Fruit fly (Drosophila melanogaster) whole organism, embryonic: ENCODE measurements around the gene Rpn1.

Source experiments
- ATbp ChIP-seq: fragments of 200-800 bp; sonication (Bioruptor generic); optimal IDR thresholded peaks from 2 replicates; lab custom pipeline; 2017; ENCODE audit warnings: missing biosample characterization, mild to moderate bottlenecking, missing genetic modification characterization, missing genetic modification reagents
- Adf1 ChIP-seq: fragments of 200-800 bp; sonication (Bioruptor generic); IDR thresholded peaks from 2 replicates; pipeline ENCODE4 v1.3.6; 2022; ENCODE audit warnings: missing biosample characterization, missing genetic modification characterization
- BtbVII ChIP-seq: fragments of 200-800 bp; sonication (Bioruptor generic); optimal IDR thresholded peaks from 3 replicates; lab custom pipeline; 2017; ENCODE audit warnings: missing biosample characterization, mild to moderate bottlenecking, missing genetic modification characterization
- Bteb2 ChIP-seq: fragments of 200-800 bp; sonication (Bioruptor generic); optimal IDR thresholded peaks from 2 replicates; lab custom pipeline; 2016; ENCODE audit warnings: missing biosample characterization, missing genetic modification characterization
- C15 ChIP-seq: fragments of 200-800 bp; sonication (Bioruptor generic); IDR thresholded peaks from 3 replicates; pipeline ENCODE4 v1.3.6; 2022; ENCODE audit warnings: missing biosample characterization, missing genetic modification characterization
- CG10321 ChIP-seq: fragments of 200-800 bp; sonication (Bioruptor generic); IDR thresholded peaks from 2 replicates; pipeline ENCODE4 v1.3.6; 2022; ENCODE audit warnings: missing biosample characterization, missing genetic modification characterization
- CG11093 ChIP-seq: fragments of 200-800 bp; sonication (Bioruptor generic); IDR thresholded peaks from 3 replicates; pipeline ENCODE4 v1.3.6; 2022; ENCODE audit warnings: missing biosample characterization, missing genetic modification characterization
- CG11456 ChIP-seq: fragments of 200-800 bp; sonication (Bioruptor generic); IDR thresholded peaks from 3 replicates; pipeline ENCODE4 v1.3.6; 2022; ENCODE audit warnings: missing biosample characterization, missing genetic modification characterization
- CG12155 ChIP-seq: fragments of 200-800 bp; sonication (Bioruptor generic); optimal IDR thresholded peaks from 3 replicates; lab custom pipeline; 2016; ENCODE audit warnings: missing biosample characterization, missing genetic modification characterization
- CG12744 ChIP-seq: fragments of 200-800 bp; sonication (Bioruptor generic); optimal IDR thresholded peaks from 2 replicates; lab custom pipeline; 2016; ENCODE audit warnings: missing biosample characterization, missing genetic modification characterization
- CG12769 ChIP-seq: fragments of 200-800 bp; sonication (Bioruptor generic); optimal IDR thresholded peaks from 2 replicates; lab custom pipeline; 2019; ENCODE audit warnings: missing biosample characterization, mild to moderate bottlenecking, missing genetic modification characterization, moderate library complexity
- CG14441 ChIP-seq: fragments of 200-800 bp; sonication (Bioruptor generic); IDR thresholded peaks from 2 replicates; pipeline ENCODE4 v1.3.6; 2022; ENCODE audit warnings: missing biosample characterization, missing genetic modification characterization
- CG14965 ChIP-seq: fragments of 200-800 bp; sonication (Bioruptor generic); optimal IDR thresholded peaks from 2 replicates; lab custom pipeline; 2016; ENCODE audit warnings: missing biosample characterization, missing genetic modification characterization, borderline replicate concordance
- CG1647 ChIP-seq: fragments of 200-800 bp; sonication (Bioruptor generic); optimal IDR thresholded peaks from 3 replicates; lab custom pipeline; 2016; ENCODE audit warnings: missing biosample characterization, missing genetic modification characterization
- CG17802 ChIP-seq: fragments of 200-800 bp; sonication (Bioruptor generic); optimal IDR thresholded peaks from 2 replicates; lab custom pipeline; 2018; ENCODE audit warnings: missing biosample characterization, mild to moderate bottlenecking, missing genetic modification characterization, moderate library complexity
- CG33557 ChIP-seq: fragments of 200-800 bp; sonication (Bioruptor generic); optimal IDR thresholded peaks from 2 replicates; lab custom pipeline; 2019; ENCODE audit warnings: missing biosample characterization, mild to moderate bottlenecking, missing genetic modification characterization, moderate library complexity
- CG6854 ChIP-seq: fragments of 200-800 bp; sonication (Bioruptor generic); optimal IDR thresholded peaks from 3 replicates; lab custom pipeline; 2017; ENCODE audit warnings: missing biosample characterization, mild to moderate bottlenecking, missing genetic modification characterization
- D19B ChIP-seq: fragments of 200-800 bp; sonication (Bioruptor generic); optimal IDR thresholded peaks from 2 replicates; lab custom pipeline; 2017; ENCODE audit warnings: missing biosample characterization, mild to moderate bottlenecking, missing genetic modification characterization
- Dbx ChIP-seq: fragments of 200-800 bp; sonication (Bioruptor generic); IDR thresholded peaks from 3 replicates; pipeline ENCODE4 v1.3.6; 2022; ENCODE audit warnings: missing biosample characterization, missing genetic modification characterization
- Drgx ChIP-seq: fragments of 200-800 bp; sonication (Bioruptor generic); IDR thresholded peaks from 2 replicates; pipeline ENCODE4 v1.3.6; 2022; ENCODE audit warnings: missing biosample characterization, missing genetic modification characterization
- ERR ChIP-seq: fragments of 200-800 bp; sonication (Bioruptor generic); optimal IDR thresholded peaks from 2 replicates; lab custom pipeline; 2016; ENCODE audit warnings: missing biosample characterization, missing genetic modification characterization
- HHEX ChIP-seq: fragments of 200-800 bp; sonication (Bioruptor generic); optimal IDR thresholded peaks from 3 replicates; lab custom pipeline; 2017; ENCODE audit warnings: missing biosample characterization, mild to moderate bottlenecking, missing genetic modification characterization, missing genetic modification reagents
- Hr39 ChIP-seq: fragments of >200 bp; optimal IDR thresholded peaks from 2 replicates; lab custom pipeline; 2017
- Nf-YC ChIP-seq: fragments of 200-800 bp; optimal IDR thresholded peaks from 3 replicates; lab custom pipeline; 2019; ENCODE audit warnings: missing biosample characterization, mild to moderate bottlenecking, missing genetic modification characterization, moderate library complexity
- NfI ChIP-seq: fragments of 200-800 bp; sonication (Bioruptor generic); optimal IDR thresholded peaks from 3 replicates; lab custom pipeline; 2018; ENCODE audit warnings: missing biosample characterization, mild to moderate bottlenecking, missing genetic modification characterization, moderate library complexity
- Opbp ChIP-seq: fragments of 200-800 bp; sonication (Bioruptor generic); IDR thresholded peaks from 3 replicates; pipeline ENCODE4 v1.3.6; 2022; ENCODE audit warnings: missing biosample characterization, missing genetic modification characterization; ENCODE audit not compliant: partially characterized antibody
- Poxn ChIP-seq: fragments of 200-800 bp; sonication (Bioruptor generic); IDR thresholded peaks from 2 replicates; pipeline ENCODE4 v1.3.6; 2022; ENCODE audit warnings: missing biosample characterization, missing genetic modification characterization
- Trl ChIP-seq, 3 experiments: fragments of >200 bp in 2 of 3; fragments of 200-800 bp in 1 of 3; sonication (Bioruptor generic) in 1 of 3; optimal IDR thresholded peaks; 2 replicates in 1 of 3; 3 replicates in 2 of 3; lab custom pipeline; 2016 to 2017; ENCODE audit warnings: missing biosample characterization in 1 of 3, missing genetic modification characterization in 1 of 3
- ab ChIP-seq: fragments of 200-800 bp; sonication (Bioruptor generic); optimal IDR thresholded peaks from 2 replicates; lab custom pipeline; 2016; ENCODE audit warnings: missing biosample characterization, missing genetic modification characterization
- ase ChIP-seq: fragments of 200-800 bp; sonication (Bioruptor generic); IDR thresholded peaks from 3 replicates; pipeline ENCODE4 v1.3.6; 2022; ENCODE audit warnings: missing biosample characterization, missing genetic modification characterization
- bcd ChIP-seq: fragments of 200-800 bp; sonication (Bioruptor generic); optimal IDR thresholded peaks from 2 replicates; lab custom pipeline; 2017; ENCODE audit warnings: missing biosample characterization, mild to moderate bottlenecking, missing genetic modification characterization
- dpn ChIP-seq, 2 experiments: fragments of 200-800 bp; sonication (Bioruptor generic); optimal IDR thresholded peaks; 3 replicates each; lab custom pipeline; 2016; ENCODE audit warnings: missing biosample characterization in 2 of 2, missing genetic modification characterization in 2 of 2
- en ChIP-seq: fragments of 200-800 bp; sonication (Bioruptor generic); optimal IDR thresholded peaks from 2 replicates; lab custom pipeline; 2016; ENCODE audit warnings: missing biosample characterization, missing genetic modification characterization
- eyg ChIP-seq: fragments of 200-800 bp; sonication (Bioruptor generic); optimal IDR thresholded peaks from 3 replicates; lab custom pipeline; 2016; ENCODE audit warnings: missing biosample characterization, missing genetic modification characterization
- fu2 ChIP-seq: fragments of 200-800 bp; sonication (Bioruptor generic); optimal IDR thresholded peaks from 2 replicates; lab custom pipeline; 2016; ENCODE audit warnings: missing biosample characterization, missing genetic modification characterization
- gcm2 ChIP-seq: fragments of 200-800 bp; sonication (Bioruptor generic); optimal IDR thresholded peaks from 2 replicates; lab custom pipeline; 2016; ENCODE audit warnings: missing biosample characterization, missing genetic modification characterization
- ham ChIP-seq: fragments of 200-800 bp; sonication (Bioruptor generic); IDR thresholded peaks from 2 replicates; pipeline ENCODE4 v1.3.6; 2022; ENCODE audit warnings: missing biosample characterization, missing genetic modification characterization
- hkb ChIP-seq, 2 experiments: fragments of 200-800 bp in 1 of 2; fragments of >200 bp in 1 of 2; sonication (Bioruptor generic) in 1 of 2; IDR thresholded peaks in 1 of 2; optimal IDR thresholded peaks in 1 of 2; 2 replicates each; pipeline versions ENCODE4 v1.3.6 to Lab custom; 2017 to 2022; ENCODE audit warnings: missing biosample characterization in 1 of 2, missing genetic modification characterization in 1 of 2
- kah ChIP-seq: fragments of 200-800 bp; sonication (Bioruptor generic); optimal IDR thresholded peaks from 2 replicates; lab custom pipeline; 2018; ENCODE audit warnings: missing biosample characterization, mild to moderate bottlenecking, missing genetic modification characterization
- lmd ChIP-seq: fragments of 200-800 bp; sonication (Bioruptor generic); IDR thresholded peaks from 2 replicates; pipeline ENCODE4 v1.3.6; 2022; ENCODE audit warnings: missing biosample characterization, missing genetic modification characterization
- nau ChIP-seq: fragments of 200-800 bp; sonication (Bioruptor generic); optimal IDR thresholded peaks from 3 replicates; lab custom pipeline; 2017; ENCODE audit warnings: missing biosample characterization, mild to moderate bottlenecking, missing genetic modification characterization, missing genetic modification reagents
- nerfin-2 ChIP-seq: fragments of 200-800 bp; sonication (Bioruptor generic); IDR thresholded peaks from 2 replicates; pipeline ENCODE4 v1.3.6; 2022; ENCODE audit warnings: missing biosample characterization, missing genetic modification characterization; ENCODE audit not compliant: partially characterized antibody
- nom ChIP-seq: fragments of 200-800 bp; sonication (Bioruptor generic); optimal IDR thresholded peaks from 2 replicates; lab custom pipeline; 2017; ENCODE audit warnings: missing biosample characterization, missing genetic modification characterization, mild to moderate bottlenecking, moderate library complexity, missing genetic modification reagents
- oc ChIP-seq: fragments of 200-800 bp; sonication (Bioruptor generic); optimal IDR thresholded peaks from 2 replicates; lab custom pipeline; 2018; ENCODE audit warnings: missing biosample characterization, mild to moderate bottlenecking, missing genetic modification characterization, moderate library complexity
- pan ChIP-seq, 4 experiments: fragments of >200 bp in 3 of 4; fragments of 200-800 bp in 1 of 4; sonication (Bioruptor generic) in 1 of 4; optimal IDR thresholded peaks in 3 of 4; IDR thresholded peaks in 1 of 4; 2 replicates each; pipeline versions ENCODE4 v1.3.6 to Lab custom; 2017 to 2022; ENCODE audit warnings: missing biosample characterization in 2 of 4, missing genetic modification characterization in 2 of 4, mixed read lengths in 1 of 4
- sd ChIP-seq: fragments of 200-800 bp; sonication (Bioruptor generic); optimal IDR thresholded peaks from 3 replicates; lab custom pipeline; 2018; ENCODE audit warnings: missing biosample characterization, mild to moderate bottlenecking, missing genetic modification characterization, moderate library complexity
- zf30C ChIP-seq: fragments of 200-800 bp; sonication (Bioruptor generic); optimal IDR thresholded peaks from 3 replicates; lab custom pipeline; 2018; ENCODE audit warnings: missing biosample characterization, mild to moderate bottlenecking, missing genetic modification characterization
- zfh1 ChIP-seq: fragments of 200-800 bp; sonication (Bioruptor generic); IDR thresholded peaks from 3 replicates; pipeline ENCODE4 v1.3.6; 2022; ENCODE audit warnings: missing biosample characterization, missing genetic modification characterization

Gene Rpn1

dm6 chr3L:19928435-19929011 is 13.7 kb downstream of the Rpn1 start, which contains the start of the genes CG8004 and RhoGDI (continued):
- TF ChIP-seq BtbVII (GFP tag; lab: Kevin White, UChicago) (no peak), ATbp (GFP tag; lab: Kevin White, UChicago) (no peak), sd (no peak), Hr39 (lab: Kevin White, UChicago) (no peak), CG1647 (peak; percentile 63), CG11093 (0 out of 3 replicates have a peak, but pooled peaks have one; percentile 47), D19B (no peak), oc (tag; lab: Kevin White, UChicago) (no peak), bcd (GFP tag; lab: Kevin White, UChicago) (peak; percentile 53), gcm2 (GFP tag; lab: Kevin White, UChicago) (peak; percentile 65), dpn (GFP tag; optimal IDR thresholded peaks at IDR 0.05; lab: Kevin White, UChicago) (peak; percentile 67 to 77), NfI (GFP tag; lab: Kevin White, UChicago) (peak; percentile 54), C15 (GFP tag; lab: Robert Waterston, UW) (0 out of 3 replicates have a peak, but pooled peaks have one; percentile 19), CG12155 (GFP tag; lab: Kevin White, UChicago) (peak; percentile 51), ase (GFP tag; lab: Robert Waterston, UW) (no peak), ab (GFP tag; lab: Kevin White, UChicago) (peak; percentile 41), CG6854 (no peak), Dbx (GFP tag; lab: Robert Waterston, UW) (peak; percentile 51; the same call in 2 of the 3 replicates), HHEX (GFP tag; lab: Kevin White, UChicago) (peak; percentile 9), Adf1 (no peak), CG14965 (GFP tag; lab: Kevin White, UChicago) (no peak), ERR (GFP tag; lab: Kevin White, UChicago) (peak; percentile 20), pan (optimal IDR thresholded peaks at IDR 0.05; lab: Kevin White, UChicago) (no peak), pan (GFP tag; optimal IDR thresholded peaks at IDR 0.05 in 1 of 2, IDR thresholded peaks at IDR 0.05 in 1 of 2) (peak in 1 of 2 experiments; percentile 75), zf30C (GFP tag; lab: Kevin White, UChicago) (no peak), nom (GFP tag; lab: Kevin White, UChicago) (peak; percentile 5), Bteb2 (GFP tag; lab: Kevin White, UChicago) (peak; percentile 56), nerfin-2 (no peak), hkb (optimal IDR thresholded peaks at IDR 0.05; lab: Kevin White, UChicago) (no peak), hkb (GFP tag; IDR thresholded peaks at IDR 0.05; lab: Robert Waterston, UW) (peak; percentile 49; the same call in 1 of the 2 replicates), Drgx (GFP tag; lab: Robert Waterston, UW) (0 out of 2 replicates have a peak, but pooled peaks have one; percentile 12), fu2 (GFP tag; lab: Kevin White, UChicago) (peak; percentile 47), en (GFP tag; lab: Kevin White, UChicago) (no peak), Poxn (no peak), lmd (GFP tag; lab: Robert Waterston, UW) (peak; percentile 58; the same call in 1 of the 2 replicates), Trl (optimal IDR thresholded peaks at IDR 0.05; lab: Kevin White, UChicago) (no peak), Trl (GFP tag; optimal IDR thresholded peaks at IDR 0.05; lab: Kevin White, UChicago) (peak; percentile 77), Nf-YC (tag; lab: Kevin White, UChicago) (peak; percentile 53), CG12769 (tag; lab: Kevin White, UChicago) (peak; percentile 59), CG12744 (GFP tag; lab: Kevin White, UChicago) (peak; percentile 54), eyg (GFP tag; lab: Kevin White, UChicago) (peak; percentile 23), ham (no peak), CG10321 (GFP tag; lab: Robert Waterston, UW) (no peak), CG14441 (GFP tag; lab: Robert Waterston, UW) (peak; percentile 53), CG11456 (GFP tag; lab: Robert Waterston, UW) (no peak; the same call in 2 of the 3 replicates), zfh1 (GFP tag; lab: Robert Waterston, UW) (peak; percentile 44; the same call in 2 of the 3 replicates), nau (GFP tag; lab: Kevin White, UChicago) (no peak), kah (GFP tag; lab: Kevin White, UChicago) (no peak), CG33557 (GFP tag; lab: Kevin White, UChicago) (no peak), Opbp (no peak), CG17802 (tag; lab: Kevin White, UChicago) (peak; percentile 79)
